Fruit fly (Drosophila melanogaster) whole organism, embryonic: Measurements from ENCODE around the gene Aef1.

ENCODE experiments used
- Ada2b ChIP-seq: fragments of 200-800 bp; sonication (Bioruptor generic); IDR thresholded peaks from 2 replicates; pipeline ENCODE4 v1.3.6; 2022; ENCODE audit warnings: missing biosample characterization, missing genetic modification characterization
- BtbVII ChIP-seq: fragments of 200-800 bp; sonication (Bioruptor generic); optimal IDR thresholded peaks from 3 replicates; lab custom pipeline; 2017; ENCODE audit warnings: missing biosample characterization, mild to moderate bottlenecking, missing genetic modification characterization
- CG10366 ChIP-seq: fragments of 200-800 bp; sonication (Bioruptor generic); IDR thresholded peaks from 2 replicates; pipeline ENCODE4 v1.3.6; 2022; ENCODE audit warnings: missing biosample characterization, missing genetic modification characterization
- CG10462 ChIP-seq: fragments of 200-800 bp; sonication (Bioruptor generic); optimal IDR thresholded peaks from 2 replicates; lab custom pipeline; 2016; ENCODE audit warnings: missing biosample characterization, missing genetic modification characterization
- CG10543 ChIP-seq: fragments of 200-800 bp; sonication (Bioruptor generic); optimal IDR thresholded peaks from 3 replicates; lab custom pipeline; 2017; ENCODE audit warnings: missing biosample characterization, mild to moderate bottlenecking, missing genetic modification characterization, moderate library complexity
- CG10979 ChIP-seq: fragments of 200-800 bp; sonication (Bioruptor generic); optimal IDR thresholded peaks from 2 replicates; lab custom pipeline; 2018; ENCODE audit warnings: missing biosample characterization, mild to moderate bottlenecking, missing genetic modification characterization, moderate library complexity
- CG13424 ChIP-seq: fragments of 200-800 bp; sonication (Bioruptor generic); optimal IDR thresholded peaks from 2 replicates; lab custom pipeline; 2019; ENCODE audit warnings: missing biosample characterization, mild to moderate bottlenecking, missing genetic modification characterization, moderate library complexity
- CG13775 ChIP-seq: fragments of 200-800 bp; sonication (Bioruptor generic); optimal IDR thresholded peaks from 3 replicates; lab custom pipeline; 2017; ENCODE audit warnings: missing biosample characterization, mild to moderate bottlenecking, missing genetic modification characterization
- CG14710 ChIP-seq: fragments of 200-800 bp; sonication (Bioruptor generic); optimal IDR thresholded peaks from 3 replicates; lab custom pipeline; 2019; ENCODE audit warnings: missing biosample characterization, mild to moderate bottlenecking, missing genetic modification characterization, moderate library complexity
- CG17186 ChIP-seq: fragments of 200-800 bp; sonication (Bioruptor generic); optimal IDR thresholded peaks from 3 replicates; lab custom pipeline; 2017; ENCODE audit warnings: missing biosample characterization, missing genetic modification reagents, missing genetic modification characterization
- CG30431 ChIP-seq: fragments of 200-800 bp; sonication (Bioruptor generic); optimal IDR thresholded peaks from 2 replicates; lab custom pipeline; 2017; ENCODE audit warnings: missing biosample characterization, missing genetic modification characterization
- CG33557 ChIP-seq: fragments of 200-800 bp; sonication (Bioruptor generic); optimal IDR thresholded peaks from 2 replicates; lab custom pipeline; 2019; ENCODE audit warnings: missing biosample characterization, mild to moderate bottlenecking, missing genetic modification characterization, moderate library complexity
- CG6683 ChIP-seq: fragments of 200-800 bp; sonication (Bioruptor generic); optimal IDR thresholded peaks from 2 replicates; lab custom pipeline; 2017; ENCODE audit warnings: missing biosample characterization, mild to moderate bottlenecking, missing genetic modification characterization, missing genetic modification reagents
- CG7372 ChIP-seq: fragments of 200-800 bp; sonication (Bioruptor generic); IDR thresholded peaks from 2 replicates; pipeline ENCODE4 v1.3.6; 2022; ENCODE audit warnings: missing biosample characterization, missing genetic modification characterization
- CG9215 ChIP-seq: fragments of 200-800 bp; sonication (Bioruptor generic); IDR thresholded peaks from 2 replicates; pipeline ENCODE4 v1.3.6; 2022; ENCODE audit warnings: missing biosample characterization, missing genetic modification characterization
- Doc2 ChIP-seq: fragments of 200-800 bp; sonication (Bioruptor generic); IDR thresholded peaks from 2 replicates; pipeline ENCODE4 v1.3.6; 2022; ENCODE audit warnings: missing biosample characterization, missing genetic modification characterization
- ERR ChIP-seq: fragments of 200-800 bp; sonication (Bioruptor generic); optimal IDR thresholded peaks from 2 replicates; lab custom pipeline; 2016; ENCODE audit warnings: missing biosample characterization, missing genetic modification characterization
- Eip74EF ChIP-seq, 2 experiments: fragments of 200-800 bp in 1 of 2; fragments of >200 bp in 1 of 2; sonication (Bioruptor generic) in 1 of 2; optimal IDR thresholded peaks; 2 replicates each; lab custom pipeline; 2017 to 2019; ENCODE audit warnings: missing biosample characterization in 2 of 2, missing genetic modification characterization in 2 of 2, mild to moderate bottlenecking in 1 of 2, moderate library complexity in 1 of 2
- Gug ChIP-seq: fragments of 200-800 bp; sonication (Bioruptor generic); IDR thresholded peaks from 4 replicates; pipeline ENCODE4 v1.3.6; 2022; ENCODE audit warnings: missing biosample characterization, missing genetic modification characterization
- HLH3B ChIP-seq: fragments of 200-800 bp; sonication (Bioruptor generic); IDR thresholded peaks from 2 replicates; pipeline ENCODE4 v1.3.6; 2022; ENCODE audit warnings: missing biosample characterization, missing genetic modification characterization
- Hr3 ChIP-seq: fragments of 200-800 bp; sonication (Bioruptor generic); optimal IDR thresholded peaks from 3 replicates; lab custom pipeline; 2016; ENCODE audit warnings: missing biosample characterization, missing genetic modification characterization
- Hr39 ChIP-seq: fragments of >200 bp; optimal IDR thresholded peaks from 2 replicates; lab custom pipeline; 2017
- Kr ChIP-seq: fragments of 200-800 bp; sonication (Bioruptor generic); optimal IDR thresholded peaks from 2 replicates; lab custom pipeline; 2017; ENCODE audit warnings: missing biosample characterization, mild to moderate bottlenecking, missing genetic modification characterization
- Lim3 ChIP-seq: fragments of 200-800 bp; sonication (Bioruptor generic); IDR thresholded peaks from 2 replicates; pipeline ENCODE4 v1.3.6; 2022; ENCODE audit warnings: missing biosample characterization, missing genetic modification characterization
- MESR4 ChIP-seq: fragments of 200-800 bp; sonication (Bioruptor generic); optimal IDR thresholded peaks from 2 replicates; lab custom pipeline; 2018; ENCODE audit warnings: missing biosample characterization, mild to moderate bottlenecking, missing genetic modification characterization, moderate library complexity
- Mad ChIP-seq: fragments of 200-800 bp; sonication (Bioruptor generic); optimal IDR thresholded peaks from 2 replicates; lab custom pipeline; 2016; ENCODE audit warnings: missing biosample characterization, missing genetic modification characterization
- Meics ChIP-seq: fragments of 200-800 bp; sonication (Bioruptor generic); optimal IDR thresholded peaks from 2 replicates; lab custom pipeline; 2017; ENCODE audit warnings: missing biosample characterization, mild to moderate bottlenecking, missing genetic modification characterization
- Pdp1 ChIP-seq, 2 experiments: fragments of 200-800 bp; sonication (Bioruptor generic); optimal IDR thresholded peaks; 3 replicates each; lab custom pipeline; 2016; ENCODE audit warnings: missing biosample characterization in 2 of 2, missing genetic modification characterization in 2 of 2, mild to moderate bottlenecking in 1 of 2, moderate library complexity in 1 of 2
- Ptx1 ChIP-seq: fragments of 200-800 bp; sonication (Bioruptor generic); IDR thresholded peaks from 2 replicates; pipeline ENCODE4 v1.3.6; 2022; ENCODE audit warnings: missing biosample characterization, missing genetic modification characterization
- Sin3A ChIP-seq: fragments of >200 bp; optimal IDR thresholded peaks from 2 replicates; lab custom pipeline; 2018
- Spps ChIP-seq: fragments of 200-800 bp; sonication (Bioruptor generic); optimal IDR thresholded peaks from 2 replicates; lab custom pipeline; 2018; ENCODE audit warnings: missing biosample characterization, mild to moderate bottlenecking, missing genetic modification characterization
- Xrp1 ChIP-seq: fragments of 200-800 bp; sonication (Bioruptor generic); IDR thresholded peaks from 2 replicates; pipeline ENCODE4 v1.3.6; 2022; ENCODE audit warnings: missing biosample characterization, missing genetic modification characterization
- amos ChIP-seq: fragments of 200-800 bp; sonication (Bioruptor generic); IDR thresholded peaks from 2 replicates; pipeline ENCODE4 v1.3.6; 2022; ENCODE audit warnings: missing biosample characterization, missing genetic modification characterization; ENCODE audit not compliant: partially characterized antibody
- cas ChIP-seq: fragments of 200-800 bp; sonication (Bioruptor generic); IDR thresholded peaks from 2 replicates; pipeline ENCODE4 v1.3.6; 2022; ENCODE audit warnings: missing biosample characterization, missing genetic modification characterization
- dimm ChIP-seq: fragments of 200-800 bp; sonication (Bioruptor generic); IDR thresholded peaks from 2 replicates; pipeline ENCODE4 v1.3.6; 2022; ENCODE audit warnings: missing biosample characterization, missing genetic modification characterization
- dysf ChIP-seq: fragments of 200-800 bp; sonication (Bioruptor generic); IDR thresholded peaks from 3 replicates; pipeline ENCODE4 v1.3.6; 2022; ENCODE audit warnings: missing biosample characterization, missing genetic modification characterization
- esg ChIP-seq: fragments of 200-800 bp; sonication (Bioruptor generic); conservative IDR thresholded peaks from 2 replicates; pipeline ENCODE4 v1.3.6; 2022; ENCODE audit warnings: missing biosample characterization, missing genetic modification characterization
- gcm2 ChIP-seq: fragments of 200-800 bp; sonication (Bioruptor generic); optimal IDR thresholded peaks from 2 replicates; lab custom pipeline; 2016; ENCODE audit warnings: missing biosample characterization, missing genetic modification characterization
- gt ChIP-seq: fragments of 200-800 bp; sonication (Bioruptor generic); IDR thresholded peaks from 2 replicates; pipeline ENCODE4 v1.3.6; 2022; ENCODE audit warnings: missing biosample characterization, missing genetic modification characterization
- hkb ChIP-seq, 2 experiments: fragments of 200-800 bp in 1 of 2; fragments of >200 bp in 1 of 2; sonication (Bioruptor generic) in 1 of 2; IDR thresholded peaks in 1 of 2; optimal IDR thresholded peaks in 1 of 2; 2 replicates each; pipeline versions ENCODE4 v1.3.6 to Lab custom; 2017 to 2022; ENCODE audit warnings: missing biosample characterization in 1 of 2, missing genetic modification characterization in 1 of 2
- kay ChIP-seq: fragments of 200-800 bp; sonication (Bioruptor generic); optimal IDR thresholded peaks from 2 replicates; lab custom pipeline; 2016; ENCODE audit warnings: missing biosample characterization, missing genetic modification characterization
- ken ChIP-seq: fragments of 200-800 bp; sonication (Bioruptor generic); IDR thresholded peaks from 3 replicates; pipeline ENCODE4 v1.3.6; 2022; ENCODE audit warnings: missing biosample characterization, missing genetic modification characterization
- lbe ChIP-seq: fragments of 200-800 bp; sonication (Bioruptor generic); optimal IDR thresholded peaks from 2 replicates; lab custom pipeline; 2016; ENCODE audit warnings: missing biosample characterization, mild to moderate bottlenecking, missing genetic modification characterization
- lov ChIP-seq, 2 experiments: fragments of 200-800 bp in 1 of 2; fragments of >200 bp in 1 of 2; sonication (Bioruptor generic) in 1 of 2; IDR thresholded peaks in 1 of 2; optimal IDR thresholded peaks in 1 of 2; 2 replicates in 1 of 2; 3 replicates in 1 of 2; pipeline versions ENCODE4 v1.3.6 to Lab custom; 2017 to 2022; ENCODE audit warnings: missing biosample characterization in 1 of 2, missing genetic modification characterization in 1 of 2
- nmo ChIP-seq: fragments of 200-800 bp; sonication (Bioruptor generic); optimal IDR thresholded peaks from 2 replicates; lab custom pipeline; 2018; ENCODE audit warnings: missing biosample characterization, mild to moderate bottlenecking, missing genetic modification characterization, moderate library complexity
- pita ChIP-seq: fragments of 200-800 bp; sonication (Bioruptor generic); optimal IDR thresholded peaks from 2 replicates; lab custom pipeline; 2017; ENCODE audit warnings: missing biosample characterization, mild to moderate bottlenecking, missing genetic modification characterization
- repo ChIP-seq: fragments of 200-800 bp; sonication (Bioruptor generic); optimal IDR thresholded peaks from 2 replicates; lab custom pipeline; 2016; ENCODE audit warnings: missing biosample characterization, missing genetic modification characterization
- sens ChIP-seq: fragments of 200-800 bp; sonication (Bioruptor generic); peaks from one replicate; lab custom pipeline; 2016; ENCODE audit warnings: missing biosample characterization, missing genetic modification characterization
- sima ChIP-seq: fragments of 200-800 bp; sonication (Bioruptor generic); optimal IDR thresholded peaks from 2 replicates; lab custom pipeline; 2016; ENCODE audit warnings: missing biosample characterization, missing genetic modification characterization
- sug ChIP-seq: fragments of 200-800 bp; optimal IDR thresholded peaks from 2 replicates; lab custom pipeline; 2019; ENCODE audit warnings: missing biosample characterization, mild to moderate bottlenecking, missing genetic modification characterization, moderate library complexity
- tup ChIP-seq: fragments of 200-800 bp; sonication (Bioruptor generic); optimal IDR thresholded peaks from 2 replicates; lab custom pipeline; 2016; ENCODE audit warnings: missing biosample characterization, mild to moderate bottlenecking, missing genetic modification characterization, moderate library complexity
- zfh1 ChIP-seq: fragments of 200-800 bp; sonication (Bioruptor generic); IDR thresholded peaks from 3 replicates; pipeline ENCODE4 v1.3.6; 2022; ENCODE audit warnings: missing biosample characterization, missing genetic modification characterization

Aef1 gene

dm6 chr3L:21462860-21463259 lies 29.6 kb downstream of the Aef1 start:
- TF ChIP-seq dimm (GFP tag; lab: Robert Waterston, UW) (no peak), pita (GFP tag; lab: Kevin White, UChicago) (no peak), sens (GFP tag; lab: Kevin White, UChicago) (no peak), kay (GFP tag; lab: Kevin White, UChicago) (no peak), dysf (GFP tag; lab: Robert Waterston, UW) (no peak), amos (GFP tag; lab: Robert Waterston, UW) (no peak), Meics (GFP tag; lab: Kevin White, UChicago) (no peak), Hr39 (lab: Kevin White, UChicago) (no peak), zfh1 (GFP tag; lab: Robert Waterston, UW) (no peak), Lim3 (GFP tag; lab: Robert Waterston, UW) (no peak), CG14710 (tag; lab: Kevin White, UChicago) (peak; percentile 59), sug (tag; lab: Kevin White, UChicago) (no peak), esg (GFP tag; lab: Robert Waterston, UW) (no peak), CG10366 (GFP tag; lab: Robert Waterston, UW) (no peak), Eip74EF (GFP tag; optimal IDR thresholded peaks at IDR 0.05; lab: Kevin White, UChicago) (no peak), lov (optimal IDR thresholded peaks at IDR 0.05; lab: Kevin White, UChicago) (no peak), lov (GFP tag; IDR thresholded peaks at IDR 0.05; lab: Robert Waterston, UW) (no peak), Xrp1 (no peak), Hr3 (no peak), gt (no peak), gcm2 (no peak), CG13424 (no peak), CG30431 (GFP tag; lab: Kevin White, UChicago) (no peak), BtbVII (no peak), Ada2b (GFP tag; lab: Robert Waterston, UW) (no peak), Kr (GFP tag; lab: Kevin White, UChicago) (no peak), Spps (tag; lab: Kevin White, UChicago) (no peak), Mad (no peak), sima (no peak), Ptx1 (no peak), nmo (peak; percentile 64), MESR4 (GFP tag; lab: Kevin White, UChicago) (no peak), HLH3B (GFP tag; lab: Robert Waterston, UW) (no peak), Pdp1 (GFP tag; optimal IDR thresholded peaks at IDR 0.05; lab: Kevin White, UChicago) (no peak), ken (GFP tag; lab: Robert Waterston, UW) (no peak), CG7372 (GFP tag; lab: Robert Waterston, UW) (no peak), CG17186 (GFP tag; lab: Kevin White, UChicago) (no peak), Doc2 (GFP tag; lab: Robert Waterston, UW) (no peak), Sin3A (lab: Kevin White, UChicago) (no peak), Gug (GFP tag; lab: Robert Waterston, UW) (no peak), ERR (GFP tag; lab: Kevin White, UChicago) (no peak), cas (GFP tag; lab: Robert Waterston, UW) (no peak), repo (GFP tag; lab: Kevin White, UChicago) (no peak), CG13775 (GFP tag; lab: Kevin White, UChicago) (peak; percentile 39), CG10462 (GFP tag; lab: Kevin White, UChicago) (no peak), CG33557 (GFP tag; lab: Kevin White, UChicago) (peak; percentile 10), CG6683 (no peak), CG10979 (tag; lab: Kevin White, UChicago) (peak; percentile 59), tup (no peak), hkb (optimal IDR thresholded peaks at IDR 0.05; lab: Kevin White, UChicago) (no peak), hkb (GFP tag; IDR thresholded peaks at IDR 0.05; lab: Robert Waterston, UW) (no peak), CG10543 (GFP tag; lab: Kevin White, UChicago) (no peak), lbe (no peak), CG9215 (GFP tag; lab: Robert Waterston, UW) (no peak)
